Worm (Caenorhabditis elegans) whole organism, mixed stage, embryonic: ENCODE results near the gene K07E8.6.
A peak's percentile ranks its signal among the peaks of the same experiment; 100 is the strongest.

Experiments used
- M03D4.4 ChIP-seq: sonication (generic microtip); optimal IDR thresholded peaks from 2 replicates; lab custom pipeline; 2017; ENCODE audit warnings: mild to moderate bottlenecking, missing genetic modification characterization, missing compliant biosample characterization
- bed-3 ChIP-seq: fragments of 200-800 bp; sonication (Bioruptor generic); optimal IDR thresholded peaks from 3 replicates; lab custom pipeline; 2018; ENCODE audit warnings: mild to moderate bottlenecking, missing genetic modification characterization, moderate library complexity, missing compliant biosample characterization
- blmp-1 ChIP-seq: fragments of 150-350 bp; optimal IDR thresholded peaks from 2 replicates; lab custom pipeline; 2014; ENCODE audit warnings: missing biosample characterization, missing genetic modification characterization
- ceh-43 ChIP-seq: fragments of 200-800 bp; sonication (Bioruptor generic); optimal IDR thresholded peaks from 2 replicates; lab custom pipeline; 2018; ENCODE audit warnings: mild to moderate bottlenecking, missing genetic modification characterization, moderate library complexity, missing compliant biosample characterization
- ceh-83 ChIP-seq: fragments of 200-800 bp; sonication (Bioruptor generic); optimal IDR thresholded peaks from 2 replicates; lab custom pipeline; 2018; ENCODE audit warnings: mild to moderate bottlenecking, missing genetic modification characterization, missing compliant biosample characterization
- ces-1 ChIP-seq: fragments of 150-350 bp; optimal IDR thresholded peaks from 2 replicates; lab custom pipeline; 2014; ENCODE audit warnings: missing biosample characterization, missing genetic modification reagents, missing genetic modification characterization
- cnd-1 ChIP-seq: fragments of 200-800 bp; sonication (Bioruptor generic); optimal IDR thresholded peaks from 2 replicates; lab custom pipeline; 2018; ENCODE audit warnings: mild to moderate bottlenecking, missing genetic modification characterization, missing compliant biosample characterization
- drap-1 ChIP-seq: fragments of 200-800 bp; sonication (Bioruptor generic); optimal IDR thresholded peaks from 3 replicates; lab custom pipeline; 2018; ENCODE audit warnings: mild to moderate bottlenecking, missing genetic modification characterization, missing compliant biosample characterization
- elt-1 ChIP-seq: sonication (generic microtip); optimal IDR thresholded peaks from 2 replicates; lab custom pipeline; 2017; ENCODE audit warnings: missing genetic modification characterization, mild to moderate bottlenecking, missing compliant biosample characterization, antibody characterized with exemption, moderate library complexity, borderline replicate concordance; ENCODE audit not compliant: insufficient read depth
- elt-3 ChIP-seq: fragments of 150-350 bp; optimal IDR thresholded peaks from 2 replicates; lab custom pipeline; 2014; ENCODE audit warnings: missing biosample characterization, missing genetic modification characterization
- ham-2 ChIP-seq: fragments of 200-800 bp; sonication (Bioruptor generic); optimal IDR thresholded peaks from 2 replicates; lab custom pipeline; 2018; ENCODE audit warnings: mild to moderate bottlenecking, missing genetic modification characterization, missing compliant biosample characterization
- hlh-1 ChIP-seq: fragments of 150-350 bp; optimal IDR thresholded peaks from 2 replicates; lab custom pipeline; 2014; ENCODE audit warnings: missing biosample characterization, missing genetic modification reagents, missing genetic modification characterization
- lin-13 ChIP-seq: fragments of 150-350 bp; optimal IDR thresholded peaks from 2 replicates; lab custom pipeline; 2014; ENCODE audit warnings: missing biosample characterization, missing genetic modification characterization
- lin-32 ChIP-seq: fragments of 200-800 bp; sonication (Bioruptor generic); optimal IDR thresholded peaks from 2 replicates; lab custom pipeline; 2018; ENCODE audit warnings: mild to moderate bottlenecking, missing genetic modification characterization, missing compliant biosample characterization
- lsy-2 ChIP-seq: fragments of 150-350 bp; optimal IDR thresholded peaks from 2 replicates; lab custom pipeline; 2014; ENCODE audit warnings: missing biosample characterization, missing genetic modification characterization
- mab-5 ChIP-seq: fragments of 150-350 bp; optimal IDR thresholded peaks from 2 replicates; lab custom pipeline; 2014; ENCODE audit warnings: missing biosample characterization, missing genetic modification characterization
- mep-1 ChIP-seq: fragments of 150-350 bp; optimal IDR thresholded peaks from 2 replicates; lab custom pipeline; 2017; ENCODE audit warnings: missing biosample characterization, missing genetic modification reagents, missing genetic modification characterization, inconsistent platforms
- mls-2 ChIP-seq: sonication (generic microtip); optimal IDR thresholded peaks from 2 replicates; lab custom pipeline; 2016; ENCODE audit warnings: mild to moderate bottlenecking, missing genetic modification characterization, moderate library complexity, missing compliant biosample characterization
- nhr-2 ChIP-seq: fragments of 150-350 bp; optimal IDR thresholded peaks from 2 replicates; lab custom pipeline; 2014; ENCODE audit warnings: missing biosample characterization, missing genetic modification characterization
- nhr-237 ChIP-seq: fragments of 150-350 bp; optimal IDR thresholded peaks from 2 replicates; lab custom pipeline; 2014; ENCODE audit warnings: missing biosample characterization, missing genetic modification characterization
- nhr-28 ChIP-seq: fragments of 150-350 bp; optimal IDR thresholded peaks from 2 replicates; lab custom pipeline; 2014; ENCODE audit warnings: missing biosample characterization, missing genetic modification characterization
- nhr-76 ChIP-seq: sonication (generic microtip); optimal IDR thresholded peaks from 2 replicates; lab custom pipeline; 2017; ENCODE audit warnings: missing biosample characterization, missing genetic modification characterization
- sem-2 ChIP-seq: fragments of 200-800 bp; sonication (Bioruptor generic); optimal IDR thresholded peaks from 2 replicates; lab custom pipeline; 2018; ENCODE audit warnings: mild to moderate bottlenecking, missing genetic modification characterization, missing compliant biosample characterization
- snpc-4 ChIP-seq: fragments of 150-350 bp; optimal IDR thresholded peaks from 2 replicates; lab custom pipeline; 2014; ENCODE audit warnings: missing biosample characterization, missing genetic modification characterization
- tbx-8 ChIP-seq: fragments of 200-800 bp; sonication (Bioruptor generic); optimal IDR thresholded peaks from 2 replicates; lab custom pipeline; 2018; ENCODE audit warnings: mild to moderate bottlenecking, missing genetic modification characterization, moderate library complexity, missing compliant biosample characterization
- unc-120 ChIP-seq: sonication (generic microtip); optimal IDR thresholded peaks from 2 replicates; lab custom pipeline; 2017; ENCODE audit warnings: missing genetic modification characterization, missing compliant biosample characterization; ENCODE audit not compliant: poor library complexity, severe bottlenecking
- unc-62 ChIP-seq: fragments of 150-350 bp; optimal IDR thresholded peaks from 2 replicates; lab custom pipeline; 2014; ENCODE audit warnings: missing biosample characterization, missing genetic modification reagents, missing genetic modification characterization
- zip-8 ChIP-seq: fragments of 150-350 bp; optimal IDR thresholded peaks from 2 replicates; lab custom pipeline; 2014; ENCODE audit warnings: missing biosample characterization, missing genetic modification characterization
- ztf-11 ChIP-seq: fragments of 150-350 bp; optimal IDR thresholded peaks from 2 replicates; lab custom pipeline; 2014; ENCODE audit warnings: missing biosample characterization, missing genetic modification characterization

Gene K07E8.6

ce11 chrII:639467-639866, at the start of gene K07E8.6:
Gene K07E8.6 (minus strand): TSS chrII:639567.
- no peak for TF ChIP-seq elt-3
- TF ChIP-seq ceh-43 (GFP tag; lab: Kevin White, UChicago): no peak
- TF ChIP-seq elt-1 (tag; lab: Kevin White, UChicago): no peak
- no peak for TF ChIP-seq snpc-4 (tag; lab: Kevin White, UChicago)
- no peak for TF ChIP-seq mab-5

- no peak for TF ChIP-seq nhr-28
- no peak for TF ChIP-seq elt-3
- no peak for TF ChIP-seq nhr-76 (tag; lab: Kevin White, UChicago)
- TF ChIP-seq ces-1 (GFP tag; lab: Kevin White, UChicago): no peak
- no peak for TF ChIP-seq ham-2 (GFP tag; lab: Kevin White, UChicago)
- TF ChIP-seq mls-2 (tag; lab: Kevin White, UChicago): no peak
- TF ChIP-seq ceh-83 (GFP tag; lab: Kevin White, UChicago): no peak
Observed at ce11 chrII:684811-685210, 45.4 kb upstream of the K07E8.6 start, which contains the start of gene T02H6.5. Gene T02H6.5 (plus strand): TSS chrII:685111.

- TF ChIP-seq hlh-1 (tag; lab: Kevin White, UChicago) (peak; percentile 63), elt-1 (tag; lab: Kevin White, UChicago) (no peak)
Observed at ce11 chrII:683467-683866, 44.1 kb upstream of the K07E8.6 start, which contains the start of gene T02H6.6. Gene T02H6.6 (plus strand): TSS chrII:683767.

- TF ChIP-seq drap-1 (GFP tag; lab: Kevin White, UChicago) (no peak), sem-2 (GFP tag; lab: Kevin White, UChicago) (no peak), lin-32 (GFP tag; lab: Kevin White, UChicago) (no peak), ceh-43 (GFP tag; lab: Kevin White, UChicago) (no peak), elt-1 (tag; lab: Kevin White, UChicago) (no peak), mep-1 (tag; lab: Kevin White, UChicago) (no peak), nhr-28 (no peak), cnd-1 (tag; lab: Kevin White, UChicago) (no peak), M03D4.4 (tag; lab: Kevin White, UChicago) (no peak), hlh-1 (tag; lab: Kevin White, UChicago) (no peak), blmp-1 (tag; lab: Kevin White, UChicago) (no peak), mls-2 (tag; lab: Kevin White, UChicago) (no peak), nhr-76 (tag; lab: Kevin White, UChicago) (no peak), unc-62 (GFP tag; lab: Kevin White, UChicago) (no peak), elt-3 (no peak), snpc-4 (tag; lab: Kevin White, UChicago) (no peak)
- TF ChIP-seq, all 35 proteins: peak for 0
Observed at ce11 chrII:682326-682725, 43.0 kb upstream of the K07E8.6 start, which contains the start of gene T02H6.7. Gene T02H6.7 (plus strand): TSS chrII:682626.

- TF ChIP-seq lsy-2 (tag; lab: Kevin White, UChicago) (no peak), nhr-237 (tag; lab: Kevin White, UChicago) (no peak), ces-1 (GFP tag; lab: Kevin White, UChicago) (no peak), sem-2 (GFP tag; lab: Kevin White, UChicago) (no peak), zip-8 (no peak), elt-1 (tag; lab: Kevin White, UChicago) (no peak), nhr-28 (no peak), nhr-2 (no peak), unc-120 (no peak), lin-13 (no peak), drap-1 (GFP tag; lab: Kevin White, UChicago) (no peak), M03D4.4 (tag; lab: Kevin White, UChicago) (no peak), snpc-4 (tag; lab: Kevin White, UChicago) (no peak), bed-3 (GFP tag; lab: Kevin White, UChicago) (no peak), tbx-8 (GFP tag; lab: Kevin White, UChicago) (no peak)
Observed at ce11 chrII:680612-681011, 41.2 kb upstream of the K07E8.6 start, which contains the start of the genes T02H6.10 and T02H6.8. Gene T02H6.10 (minus strand): TSS chrII:680712. Gene T02H6.8 (plus strand): TSS chrII:680832.

ce11 chrII:678581-678980, 39.2 kb upstream of the K07E8.6 start, which contains the start of gene T02H6.9:
Gene T02H6.9 (plus strand): TSS chrII:678881.
- TF ChIP-seq mls-2 (tag; lab: Kevin White, UChicago) (no peak), lin-32 (GFP tag; lab: Kevin White, UChicago) (no peak), sem-2 (GFP tag; lab: Kevin White, UChicago) (no peak), ztf-11 (tag; lab: Kevin White, UChicago) (no peak), mep-1 (tag; lab: Kevin White, UChicago) (no peak)
- TF ChIP-seq, all 35 proteins: peak for 0
